Worm (Caenorhabditis elegans) whole organism, mixed stage, embryonic: ENCODE results near the gene F47B10.9.

Experiments used
- blmp-1 ChIP-seq: fragments of 150-350 bp; optimal IDR thresholded peaks from 2 replicates; lab custom pipeline; 2014; ENCODE audit warnings: missing biosample characterization, missing genetic modification characterization
- elt-1 ChIP-seq: sonication (generic microtip); optimal IDR thresholded peaks from 2 replicates; lab custom pipeline; 2017; ENCODE audit warnings: missing genetic modification characterization, mild to moderate bottlenecking, missing compliant biosample characterization, antibody characterized with exemption, moderate library complexity, borderline replicate concordance; ENCODE audit not compliant: insufficient read depth
- hlh-1 ChIP-seq: fragments of 150-350 bp; optimal IDR thresholded peaks from 2 replicates; lab custom pipeline; 2014; ENCODE audit warnings: missing biosample characterization, missing genetic modification reagents, missing genetic modification characterization
- mab-5 ChIP-seq: fragments of 150-350 bp; optimal IDR thresholded peaks from 2 replicates; lab custom pipeline; 2014; ENCODE audit warnings: missing biosample characterization, missing genetic modification characterization
- mep-1 ChIP-seq: fragments of 150-350 bp; optimal IDR thresholded peaks from 2 replicates; lab custom pipeline; 2017; ENCODE audit warnings: missing biosample characterization, missing genetic modification reagents, missing genetic modification characterization, inconsistent platforms
- nhr-237 ChIP-seq: fragments of 150-350 bp; optimal IDR thresholded peaks from 2 replicates; lab custom pipeline; 2014; ENCODE audit warnings: missing biosample characterization, missing genetic modification characterization
- nhr-28 ChIP-seq: fragments of 150-350 bp; optimal IDR thresholded peaks from 2 replicates; lab custom pipeline; 2014; ENCODE audit warnings: missing biosample characterization, missing genetic modification characterization
- nhr-76 ChIP-seq: sonication (generic microtip); optimal IDR thresholded peaks from 2 replicates; lab custom pipeline; 2017; ENCODE audit warnings: missing biosample characterization, missing genetic modification characterization
- pha-4 ChIP-seq: fragments of 150-350 bp; optimal IDR thresholded peaks from 2 replicates; lab custom pipeline; 2018; ENCODE audit warnings: missing biosample characterization, missing genetic modification reagents, missing genetic modification characterization
- tbx-8 ChIP-seq: fragments of 200-800 bp; sonication (Bioruptor generic); optimal IDR thresholded peaks from 2 replicates; lab custom pipeline; 2018; ENCODE audit warnings: mild to moderate bottlenecking, missing genetic modification characterization, moderate library complexity, missing compliant biosample characterization
- unc-39 ChIP-seq: fragments of 150-350 bp; optimal IDR thresholded peaks from 2 replicates; lab custom pipeline; 2014; ENCODE audit warnings: missing biosample characterization, missing genetic modification characterization
- unc-62 ChIP-seq: fragments of 150-350 bp; optimal IDR thresholded peaks from 2 replicates; lab custom pipeline; 2014; ENCODE audit warnings: missing biosample characterization, missing genetic modification reagents, missing genetic modification characterization
- ztf-11 ChIP-seq: fragments of 150-350 bp; optimal IDR thresholded peaks from 2 replicates; lab custom pipeline; 2014; ENCODE audit warnings: missing biosample characterization, missing genetic modification characterization

DNA sequence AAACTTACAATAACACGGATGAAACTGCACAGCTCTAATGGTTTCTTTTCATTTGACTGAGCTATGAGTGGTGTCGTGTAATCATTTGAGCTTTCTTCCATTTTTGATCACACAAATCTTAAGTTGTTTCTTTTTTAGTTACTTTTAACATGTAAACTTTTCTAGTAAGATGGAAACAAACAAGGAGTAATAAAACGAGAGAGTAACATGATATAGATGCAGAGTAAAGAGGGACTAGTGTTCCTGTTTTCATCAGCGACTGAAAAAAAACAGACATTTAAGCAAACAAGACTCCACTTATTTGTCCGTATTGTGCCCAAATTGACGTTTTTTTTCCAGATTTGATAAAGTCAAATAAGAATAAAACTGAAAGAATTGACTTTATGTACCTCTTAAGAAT is 43.7 kb downstream of the F47B10.9 start, which contains the start of gene pgp-7:
- no peak for TF ChIP-seq mab-5 (tag; lab: Kevin White, UChicago)
- TF ChIP-seq nhr-237 (tag; lab: Kevin White, UChicago), result no peak
- no peak for TF ChIP-seq mep-1
- TF ChIP-seq nhr-76 (tag; lab: Kevin White, UChicago), result no peak
- no peak for TF ChIP-seq unc-39 (tag; lab: Kevin White, UChicago)
- TF ChIP-seq nhr-28 (tag; lab: Kevin White, UChicago), result no peak
- no peak for TF ChIP-seq tbx-8 (GFP tag; lab: Kevin White, UChicago)
- TF ChIP-seq blmp-1 (tag; lab: Kevin White, UChicago), result no peak
- TF ChIP-seq pha-4, result no peak
- TF ChIP-seq hlh-1 (tag; lab: Kevin White, UChicago), result no peak
- TF ChIP-seq unc-62 (GFP tag; lab: Kevin White, UChicago), result no peak
- TF ChIP-seq elt-1, result no peak
- no peak for TF ChIP-seq ztf-11
